Fruit fly (Drosophila melanogaster) whole organism, embryonic: ENCODE measurements around the gene Osi21.

ENCODE experiments used
- Blimp-1 ChIP-seq: fragments of 200-800 bp; sonication (Bioruptor generic); optimal IDR thresholded peaks from 3 replicates; lab custom pipeline; 2018; ENCODE audit warnings: missing biosample characterization, missing genetic modification characterization, mild to moderate bottlenecking, moderate library complexity, missing genetic modification reagents
- CG10147 ChIP-seq: fragments of 200-800 bp; sonication (Bioruptor generic); optimal IDR thresholded peaks from 2 replicates; lab custom pipeline; 2019; ENCODE audit warnings: missing biosample characterization, mild to moderate bottlenecking, missing genetic modification characterization, moderate library complexity
- CG10321 ChIP-seq: fragments of 200-800 bp; sonication (Bioruptor generic); IDR thresholded peaks from 2 replicates; pipeline ENCODE4 v1.3.6; 2022; ENCODE audit warnings: missing biosample characterization, missing genetic modification characterization
- CG11695 ChIP-seq: fragments of 200-800 bp; sonication (Bioruptor generic); IDR thresholded peaks from 3 replicates; pipeline ENCODE4 v1.3.6; 2022; ENCODE audit warnings: missing biosample characterization, missing genetic modification characterization
- CG12659 ChIP-seq: fragments of 200-800 bp; sonication (Bioruptor generic); optimal IDR thresholded peaks from 3 replicates; lab custom pipeline; 2017; ENCODE audit warnings: mild to moderate bottlenecking, missing biosample characterization, missing genetic modification reagents, missing genetic modification characterization
- CG12744 ChIP-seq: fragments of 200-800 bp; sonication (Bioruptor generic); optimal IDR thresholded peaks from 2 replicates; lab custom pipeline; 2016; ENCODE audit warnings: missing biosample characterization, missing genetic modification characterization
- CG2889 ChIP-seq: fragments of 200-800 bp; sonication (Bioruptor generic); IDR thresholded peaks from 3 replicates; pipeline ENCODE4 v1.3.6; 2022; ENCODE audit warnings: missing biosample characterization, missing genetic modification characterization
- CG33213 ChIP-seq: fragments of 200-800 bp; sonication (Bioruptor generic); optimal IDR thresholded peaks from 3 replicates; lab custom pipeline; 2016; ENCODE audit warnings: missing biosample characterization, missing genetic modification characterization
- CG34376 ChIP-seq: fragments of 200-800 bp; sonication (Bioruptor generic); optimal IDR thresholded peaks from 2 replicates; lab custom pipeline; 2018; ENCODE audit warnings: missing biosample characterization, mild to moderate bottlenecking, missing genetic modification characterization
- CG3726 ChIP-seq: fragments of 200-800 bp; sonication (Bioruptor generic); IDR thresholded peaks from 3 replicates; pipeline ENCODE4, ENCODE4 v1.3.6; 2022; ENCODE audit warnings: missing biosample characterization, missing genetic modification characterization
- CG4360 ChIP-seq: fragments of 200-800 bp; sonication (Bioruptor generic); IDR thresholded peaks from 2 replicates; pipeline ENCODE4 v1.3.6; 2022; ENCODE audit warnings: missing biosample characterization, missing genetic modification characterization
- CG6813 ChIP-seq: fragments of 200-800 bp; sonication (Bioruptor generic); optimal IDR thresholded peaks from 2 replicates; lab custom pipeline; 2017; ENCODE audit warnings: missing biosample characterization, missing genetic modification characterization, mild to moderate bottlenecking, moderate library complexity, missing genetic modification reagents
- CG8388 ChIP-seq: fragments of 200-800 bp; sonication (Bioruptor generic); optimal IDR thresholded peaks from 2 replicates; lab custom pipeline; 2019; ENCODE audit warnings: missing biosample characterization, mild to moderate bottlenecking, missing genetic modification characterization, moderate library complexity
- CG8924 ChIP-seq: fragments of 200-800 bp; optimal IDR thresholded peaks from 3 replicates; lab custom pipeline; 2019; ENCODE audit warnings: missing biosample characterization, mild to moderate bottlenecking, missing genetic modification characterization, moderate library complexity
- D ChIP-seq, 2 experiments: fragments of 200-800 bp in 1 of 2; fragments of >200 bp in 1 of 2; sonication (Bioruptor generic) in 1 of 2; optimal IDR thresholded peaks; 2 replicates in 1 of 2; 3 replicates in 1 of 2; lab custom pipeline; 2017; ENCODE audit warnings: mild to moderate bottlenecking in 1 of 2, missing biosample characterization in 1 of 2, missing genetic modification characterization in 1 of 2, missing genetic modification reagents in 1 of 2
- D19A ChIP-seq: fragments of 200-800 bp; optimal IDR thresholded peaks from 3 replicates; lab custom pipeline; 2019; ENCODE audit warnings: missing biosample characterization, mild to moderate bottlenecking, missing genetic modification characterization, moderate library complexity
- Dek ChIP-seq: fragments of 200-800 bp; sonication (Bioruptor generic); optimal IDR thresholded peaks from 3 replicates; lab custom pipeline; 2019; ENCODE audit warnings: missing biosample characterization, mild to moderate bottlenecking, missing genetic modification characterization, moderate library complexity
- Dfd ChIP-seq, 2 experiments: fragments of >200 bp; optimal IDR thresholded peaks; 2 replicates each; lab custom pipeline; 2017; ENCODE audit warnings: missing biosample characterization in 2 of 2, missing genetic modification characterization in 2 of 2
- ERR ChIP-seq: fragments of 200-800 bp; sonication (Bioruptor generic); optimal IDR thresholded peaks from 2 replicates; lab custom pipeline; 2016; ENCODE audit warnings: missing biosample characterization, missing genetic modification characterization
- Ets65A ChIP-seq: fragments of 200-800 bp; sonication (Bioruptor generic); peaks from one replicate; lab custom pipeline; 2016; ENCODE audit warnings: missing biosample characterization, missing genetic modification characterization
- Gsc ChIP-seq: fragments of 200-800 bp; sonication (Bioruptor generic); IDR thresholded peaks from 2 replicates; pipeline ENCODE4 v1.3.6; 2022; ENCODE audit warnings: missing biosample characterization, missing genetic modification characterization
- Hmr ChIP-seq: fragments of 200-800 bp; sonication (Bioruptor generic); optimal IDR thresholded peaks from 3 replicates; lab custom pipeline; 2017; ENCODE audit warnings: mild to moderate bottlenecking, missing biosample characterization, missing genetic modification reagents, missing genetic modification characterization
- Oaz ChIP-seq: fragments of 200-800 bp; sonication (Bioruptor generic); IDR thresholded peaks from 2 replicates; pipeline ENCODE4 v1.3.6; 2022; ENCODE audit warnings: missing biosample characterization, missing genetic modification characterization
- Opbp ChIP-seq: fragments of 200-800 bp; sonication (Bioruptor generic); IDR thresholded peaks from 3 replicates; pipeline ENCODE4 v1.3.6; 2022; ENCODE audit warnings: missing biosample characterization, missing genetic modification characterization; ENCODE audit not compliant: partially characterized antibody
- PHDP ChIP-seq: fragments of 200-800 bp; sonication (Bioruptor generic); optimal IDR thresholded peaks from 3 replicates; lab custom pipeline; 2018; ENCODE audit warnings: missing biosample characterization, mild to moderate bottlenecking, missing genetic modification characterization, moderate library complexity
- chif ChIP-seq, 2 experiments: fragments of 200-800 bp; sonication (Bioruptor generic); optimal IDR thresholded peaks; 3 replicates each; lab custom pipeline; 2016; ENCODE audit warnings: missing biosample characterization in 2 of 2, missing genetic modification characterization in 2 of 2
- jigr1 ChIP-seq: fragments of 200-800 bp; sonication (Bioruptor generic); IDR thresholded peaks from 3 replicates; pipeline ENCODE4 v1.3.6; 2022; ENCODE audit warnings: missing biosample characterization, missing genetic modification characterization
- jing ChIP-seq: fragments of 200-800 bp; sonication (Bioruptor generic); optimal IDR thresholded peaks from 2 replicates; lab custom pipeline; 2018; ENCODE audit warnings: missing biosample characterization, mild to moderate bottlenecking, missing genetic modification characterization
- kah ChIP-seq: fragments of 200-800 bp; sonication (Bioruptor generic); optimal IDR thresholded peaks from 2 replicates; lab custom pipeline; 2018; ENCODE audit warnings: missing biosample characterization, mild to moderate bottlenecking, missing genetic modification characterization
- lov ChIP-seq, 2 experiments: fragments of 200-800 bp in 1 of 2; fragments of >200 bp in 1 of 2; sonication (Bioruptor generic) in 1 of 2; IDR thresholded peaks in 1 of 2; optimal IDR thresholded peaks in 1 of 2; 2 replicates in 1 of 2; 3 replicates in 1 of 2; pipeline versions ENCODE4 v1.3.6 to Lab custom; 2017 to 2022; ENCODE audit warnings: missing biosample characterization in 1 of 2, missing genetic modification characterization in 1 of 2
- nerfin-1 ChIP-seq: fragments of 200-800 bp; sonication (Bioruptor generic); optimal IDR thresholded peaks from 3 replicates; lab custom pipeline; 2019; ENCODE audit warnings: missing biosample characterization, mild to moderate bottlenecking, missing genetic modification characterization, moderate library complexity
- p53 ChIP-seq: fragments of 200-800 bp; sonication (Bioruptor generic); optimal IDR thresholded peaks from 2 replicates; lab custom pipeline; 2016; ENCODE audit warnings: missing biosample characterization, missing genetic modification characterization
- salm ChIP-seq: fragments of 200-800 bp; sonication (Bioruptor generic); optimal IDR thresholded peaks from 2 replicates; lab custom pipeline; 2018; ENCODE audit warnings: missing biosample characterization, mild to moderate bottlenecking, missing genetic modification characterization
- sens ChIP-seq: fragments of 200-800 bp; sonication (Bioruptor generic); peaks from one replicate; lab custom pipeline; 2016; ENCODE audit warnings: missing biosample characterization, missing genetic modification characterization
- stc ChIP-seq: fragments of 200-800 bp; sonication (Bioruptor generic); IDR thresholded peaks from 2 replicates; pipeline ENCODE4 v1.3.6; 2022; ENCODE audit warnings: missing biosample characterization, missing genetic modification characterization
- unc-4 ChIP-seq: fragments of 200-800 bp; sonication (Bioruptor generic); IDR thresholded peaks from 2 replicates; pipeline ENCODE4 v1.3.6; 2022; ENCODE audit warnings: missing biosample characterization, missing genetic modification characterization; ENCODE audit not compliant: partially characterized antibody
- yki ChIP-seq: fragments of >200 bp; optimal IDR thresholded peaks from 3 replicates; lab custom pipeline; 2018
- zen ChIP-seq: fragments of 200-800 bp; sonication (Bioruptor generic); optimal IDR thresholded peaks from 3 replicates; lab custom pipeline; 2018; ENCODE audit warnings: missing biosample characterization, mild to moderate bottlenecking, missing genetic modification characterization, moderate library complexity
- zen2 ChIP-seq: fragments of 200-800 bp; sonication (Bioruptor generic); IDR thresholded peaks from 3 replicates; pipeline ENCODE4 v1.3.6; 2022; ENCODE audit warnings: missing biosample characterization, missing genetic modification characterization; ENCODE audit not compliant: partially characterized antibody

Gene Osi21

DNA sequence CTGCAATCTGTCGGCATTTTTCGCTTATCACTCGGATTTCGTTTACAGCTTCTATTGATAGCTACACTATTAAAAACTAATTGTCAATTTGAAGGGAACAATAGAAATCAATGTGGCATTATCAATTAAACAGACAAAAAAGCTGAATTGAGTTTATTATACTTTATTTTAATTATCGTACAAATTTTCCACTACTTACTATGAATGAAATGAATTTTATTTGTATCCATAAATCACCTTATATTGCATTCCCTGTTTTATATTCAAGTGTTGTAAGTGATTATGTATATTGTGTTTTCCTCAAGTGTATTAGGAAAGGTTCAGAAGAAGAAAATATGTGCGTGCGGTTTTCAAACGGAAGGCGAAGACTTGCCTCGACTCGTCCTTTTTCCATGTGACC is 41.6 kb downstream of the Osi21 start (continued):
- TF ChIP-seq zen (no peak), CG2889 (no peak), salm (no peak), Ets65A (no peak), CG34376 (GFP tag; lab: Kevin White, UChicago) (no peak), PHDP (tag; lab: Kevin White, UChicago) (peak; percentile 12), Hmr (GFP tag; lab: Kevin White, UChicago) (peak; percentile 25), CG8924 (tag; lab: Kevin White, UChicago) (no peak), Blimp-1 (no peak), stc (GFP tag; lab: Robert Waterston, UW) (no peak), ERR (GFP tag; lab: Kevin White, UChicago) (no peak), p53 (GFP tag; lab: Kevin White, UChicago) (no peak), Gsc (GFP tag; lab: Robert Waterston, UW) (no peak), nerfin-1 (no peak), D (optimal IDR thresholded peaks at IDR 0.05; lab: Kevin White, UChicago) (no peak), D (GFP tag; optimal IDR thresholded peaks at IDR 0.05; lab: Kevin White, UChicago) (no peak), CG6813 (GFP tag; lab: Kevin White, UChicago) (no peak), CG11695 (GFP tag; lab: Robert Waterston, UW) (no peak), CG3726 (GFP tag; lab: Robert Waterston, UW) (no peak), jigr1 (GFP tag; lab: Robert Waterston, UW) (no peak), CG10321 (GFP tag; lab: Robert Waterston, UW) (no peak), Dfd (GFP tag; optimal IDR thresholded peaks at IDR 0.05; lab: Kevin White, UChicago) (no peak), jing (GFP tag; lab: Kevin White, UChicago) (no peak), unc-4 (GFP tag; lab: Robert Waterston, UW) (no peak), Opbp (GFP tag; lab: Robert Waterston, UW) (no peak), CG12744 (GFP tag; lab: Kevin White, UChicago) (no peak), lov (optimal IDR thresholded peaks at IDR 0.05; lab: Kevin White, UChicago) (no peak), lov (GFP tag; IDR thresholded peaks at IDR 0.05; lab: Robert Waterston, UW) (no peak), CG33213 (GFP tag; lab: Kevin White, UChicago) (no peak), kah (GFP tag; lab: Kevin White, UChicago) (no peak), yki (no peak), zen2 (GFP tag; lab: Robert Waterston, UW) (no peak), chif (GFP tag; optimal IDR thresholded peaks at IDR 0.05; lab: Kevin White, UChicago) (no peak), CG8388 (GFP tag; lab: Kevin White, UChicago) (peak; percentile 1), sens (GFP tag; lab: Kevin White, UChicago) (peak; percentile 9), CG12659 (GFP tag; lab: Kevin White, UChicago) (peak; percentile 2), Oaz (no peak), Dek (tag; lab: Kevin White, UChicago) (no peak), CG10147 (GFP tag; lab: Kevin White, UChicago) (no peak)

- TF ChIP-seq sens (GFP tag; lab: Kevin White, UChicago) (peak; percentile 3), Ets65A (peak; percentile 35), D19A (tag; lab: Kevin White, UChicago) (no peak), CG4360 (GFP tag; lab: Robert Waterston, UW) (peak; percentile 86)
Observed at dm6 chr2L:11236364-11236763, 49.1 kb downstream of the Osi21 start.
